Worm (Caenorhabditis elegans) whole organism, L3 larva: Measurements from ENCODE around the gene arv-1.

ENCODE experiments used
- R02D3.7 ChIP-seq: fragments of 150-350 bp; optimal IDR thresholded peaks from 2 replicates; lab custom pipeline; 2014; ENCODE audit warnings: missing biosample characterization, missing genetic modification characterization
- ZK546.5 ChIP-seq: sonication (generic microtip); optimal IDR thresholded peaks from 2 replicates; lab custom pipeline; 2017; ENCODE audit warnings: missing biosample characterization, missing genetic modification characterization
- aly-2 ChIP-seq: fragments of 150-350 bp; optimal IDR thresholded peaks from 2 replicates; lab custom pipeline; 2014; ENCODE audit warnings: missing biosample characterization, missing genetic modification characterization
- ama-1 ChIP-seq: fragments of 150-350 bp; optimal IDR thresholded peaks from 2 replicates; lab custom pipeline; 2018
- ceh-16 ChIP-seq: sonication (generic microtip); optimal IDR thresholded peaks from 2 replicates; lab custom pipeline; 2017; ENCODE audit warnings: missing biosample characterization, missing genetic modification characterization
- ceh-28 ChIP-seq: fragments of 150-350 bp; optimal IDR thresholded peaks from 2 replicates; lab custom pipeline; 2014; ENCODE audit warnings: missing biosample characterization, missing genetic modification reagents, missing genetic modification characterization
- ceh-82 ChIP-seq: fragments of 150-350 bp; optimal IDR thresholded peaks from 2 replicates; lab custom pipeline; 2014; ENCODE audit warnings: missing biosample characterization, missing genetic modification characterization
- ceh-9 ChIP-seq: sonication (generic microtip); optimal IDR thresholded peaks from 2 replicates; lab custom pipeline; 2018; ENCODE audit warnings: missing biosample characterization, missing genetic modification characterization
- daf-12 ChIP-seq: fragments of 150-350 bp; optimal IDR thresholded peaks from 2 replicates; lab custom pipeline; 2014; ENCODE audit warnings: missing biosample characterization, missing genetic modification reagents, missing genetic modification characterization
- egl-27 ChIP-seq: sonication (generic microtip); optimal IDR thresholded peaks from 4 replicates; lab custom pipeline; 2017; ENCODE audit warnings: missing biosample characterization, missing genetic modification reagents, missing genetic modification characterization
- egl-5 ChIP-seq: fragments of 150-350 bp; optimal IDR thresholded peaks from 2 replicates; lab custom pipeline; 2017; ENCODE audit warnings: missing biosample characterization, missing genetic modification reagents, missing genetic modification characterization, inconsistent platforms
- elt-1 ChIP-seq: fragments of 150-350 bp; optimal IDR thresholded peaks from 2 replicates; lab custom pipeline; 2014; ENCODE audit warnings: missing biosample characterization, missing genetic modification characterization
- elt-2 ChIP-seq: sonication (generic microtip); optimal IDR thresholded peaks from 2 replicates; lab custom pipeline; 2016; ENCODE audit warnings: missing genetic modification reagents, mild to moderate bottlenecking, missing genetic modification characterization, missing compliant biosample characterization
- elt-3 ChIP-seq, 3 experiments: fragments of 150-350 bp in 1 of 3; sonication (generic microtip) in 2 of 3; optimal IDR thresholded peaks; 2 replicates in 2 of 3; 4 replicates in 1 of 3; lab custom pipeline; 2014 to 2017; ENCODE audit warnings: missing biosample characterization in 3 of 3, missing genetic modification characterization in 3 of 3
- fkh-10 ChIP-seq: sonication (generic microtip); optimal IDR thresholded peaks from 2 replicates; lab custom pipeline; 2017; ENCODE audit warnings: missing biosample characterization, missing genetic modification reagents, missing genetic modification characterization
- fkh-2 ChIP-seq: fragments of 150-350 bp; optimal IDR thresholded peaks from 2 replicates; lab custom pipeline; 2014; ENCODE audit warnings: missing biosample characterization, missing genetic modification reagents, missing genetic modification characterization
- hmg-11 ChIP-seq: sonication (generic microtip); optimal IDR thresholded peaks from 2 replicates; lab custom pipeline; 2016; ENCODE audit warnings: missing genetic modification characterization, missing compliant biosample characterization
- jun-1 ChIP-seq: fragments of 150-350 bp; optimal IDR thresholded peaks from 2 replicates; lab custom pipeline; 2014; ENCODE audit warnings: missing biosample characterization, missing genetic modification reagents, missing genetic modification characterization
- lin-15B ChIP-seq: fragments of 150-350 bp; optimal IDR thresholded peaks from 2 replicates; lab custom pipeline; 2014; ENCODE audit warnings: missing biosample characterization, missing genetic modification characterization
- lin-39 ChIP-seq: fragments of 150-350 bp; optimal IDR thresholded peaks from 2 replicates; lab custom pipeline; 2018; ENCODE audit warnings: missing biosample characterization, missing genetic modification reagents, missing genetic modification characterization
- lsy-12 ChIP-seq: sonication (generic microtip); optimal IDR thresholded peaks from 2 replicates; lab custom pipeline; 2016; ENCODE audit warnings: mild to moderate bottlenecking, missing genetic modification characterization, missing compliant biosample characterization
- mdl-1 ChIP-seq: fragments of 150-350 bp; optimal IDR thresholded peaks from 2 replicates; lab custom pipeline; 2014; ENCODE audit warnings: missing biosample characterization, missing genetic modification characterization
- mml-1 ChIP-seq: fragments of 150-350 bp; sonication (generic microtip); optimal IDR thresholded peaks from 3 replicates; lab custom pipeline; 2014; ENCODE audit warnings: missing biosample characterization, missing genetic modification characterization
- nhr-11 ChIP-seq: fragments of 150-350 bp; optimal IDR thresholded peaks from 2 replicates; lab custom pipeline; 2014; ENCODE audit warnings: missing biosample characterization, missing genetic modification characterization
- nhr-12 ChIP-seq: fragments of 150-350 bp; optimal IDR thresholded peaks from 2 replicates; lab custom pipeline; 2014; ENCODE audit warnings: missing biosample characterization, missing genetic modification characterization
- nhr-23 ChIP-seq: fragments of 150-350 bp; optimal IDR thresholded peaks from 2 replicates; lab custom pipeline; 2014; ENCODE audit warnings: missing biosample characterization, missing genetic modification reagents, missing genetic modification characterization
- nhr-237 ChIP-seq: fragments of 150-350 bp; optimal IDR thresholded peaks from 2 replicates; lab custom pipeline; 2014; ENCODE audit warnings: missing biosample characterization, missing genetic modification characterization
- nhr-25 ChIP-seq: sonication (generic microtip); optimal IDR thresholded peaks from 2 replicates; lab custom pipeline; 2017; ENCODE audit warnings: missing biosample characterization, missing genetic modification characterization
- nhr-28 ChIP-seq: fragments of 150-350 bp; optimal IDR thresholded peaks from 2 replicates; lab custom pipeline; 2014; ENCODE audit warnings: missing biosample characterization, missing genetic modification characterization
- nhr-43 ChIP-seq: sonication (generic microtip); optimal IDR thresholded peaks from 2 replicates; lab custom pipeline; 2016; ENCODE audit warnings: mild to moderate bottlenecking, missing genetic modification characterization, missing compliant biosample characterization; ENCODE audit not compliant: poor library complexity, severe bottlenecking
- nhr-67 ChIP-seq: fragments of 150-350 bp; optimal IDR thresholded peaks from 2 replicates; lab custom pipeline; 2014; ENCODE audit warnings: missing biosample characterization, missing genetic modification characterization
- nhr-77 ChIP-seq: fragments of 150-350 bp; optimal IDR thresholded peaks from 2 replicates; lab custom pipeline; 2014; ENCODE audit warnings: missing biosample characterization, missing genetic modification characterization
- pha-4 ChIP-seq: fragments of 150-350 bp; optimal IDR thresholded peaks from 2 replicates; lab custom pipeline; 2014; ENCODE audit warnings: missing biosample characterization, missing genetic modification reagents, missing genetic modification characterization
- pqm-1 ChIP-seq: fragments of 150-350 bp; optimal IDR thresholded peaks from 2 replicates; lab custom pipeline; 2017; ENCODE audit warnings: missing biosample characterization, missing genetic modification characterization, inconsistent platforms
- sea-2 ChIP-seq: fragments of 150-350 bp; sonication (generic microtip); optimal IDR thresholded peaks from 4 replicates; lab custom pipeline; 2014; ENCODE audit warnings: missing biosample characterization, missing genetic modification reagents, missing genetic modification characterization
- skn-1 ChIP-seq: fragments of 150-350 bp; optimal IDR thresholded peaks from 2 replicates; lab custom pipeline; 2014; ENCODE audit warnings: missing biosample characterization, missing genetic modification characterization
- snpc-4 ChIP-seq: fragments of 150-350 bp; optimal IDR thresholded peaks from 2 replicates; lab custom pipeline; 2014; ENCODE audit warnings: missing biosample characterization, missing genetic modification characterization
- tbx-2 ChIP-seq: sonication (generic microtip); optimal IDR thresholded peaks from 2 replicates; lab custom pipeline; 2016; ENCODE audit warnings: mild to moderate bottlenecking, missing genetic modification characterization, missing compliant biosample characterization
- unc-39 ChIP-seq: sonication (generic microtip); optimal IDR thresholded peaks from 4 replicates; lab custom pipeline; 2017; ENCODE audit warnings: missing biosample characterization, missing genetic modification characterization
- unc-62 ChIP-seq: fragments of 150-350 bp; sonication (generic microtip); optimal IDR thresholded peaks from 4 replicates; lab custom pipeline; 2014; ENCODE audit warnings: missing biosample characterization, missing genetic modification reagents, missing genetic modification characterization
- zag-1 ChIP-seq: fragments of 150-350 bp; optimal IDR thresholded peaks from 2 replicates; lab custom pipeline; 2014; ENCODE audit warnings: missing biosample characterization, missing genetic modification characterization
- ztf-11 ChIP-seq: fragments of 150-350 bp; optimal IDR thresholded peaks from 2 replicates; lab custom pipeline; 2014; ENCODE audit warnings: missing biosample characterization, missing genetic modification characterization
- ztf-4 ChIP-seq: fragments of 150-350 bp; optimal IDR thresholded peaks from 2 replicates; lab custom pipeline; 2014; ENCODE audit warnings: missing biosample characterization, missing genetic modification characterization

arv-1 gene

ce11 chrII:10197091-10197675 lies 3.4 kb downstream of the arv-1 start, which contains the start of gene R05H5.3 (continued):
- TF ChIP-seq mdl-1 (tag; lab: Kevin White, UChicago) (no peak), ceh-16 (no peak), nhr-77 (tag; lab: Kevin White, UChicago) (no peak), nhr-43 (tag; lab: Kevin White, UChicago) (no peak), nhr-28 (tag; lab: Kevin White, UChicago) (no peak), nhr-11 (peak; percentile 60), ztf-11 (tag; lab: Kevin White, UChicago) (no peak), nhr-12 (no peak), daf-12 (no peak), ZK546.5 (tag; lab: Kevin White, UChicago) (no peak), pqm-1 (tag; lab: Kevin White, UChicago) (peak; percentile 19), ceh-28 (tag; lab: Kevin White, UChicago) (no peak), hmg-11 (tag; lab: Kevin White, UChicago) (no peak), nhr-237 (no peak), lsy-12 (no peak), unc-39 (no peak), nhr-23 (tag; lab: Kevin White, UChicago) (no peak), elt-1 (tag; lab: Kevin White, UChicago) (no peak), ztf-4 (tag; lab: Kevin White, UChicago) (no peak), pha-4 (tag; lab: Kevin White, UChicago) (peak; percentile 78), mml-1 (no peak), lin-15B (tag; lab: Kevin White, UChicago) (peak; percentile 84)

ce11 chrII:10194605-10195004 lies 6.0 kb downstream of the arv-1 start, which contains the start of gene srb-6:
Gene srb-6 (plus strand): TSS chrII:10194905.
- TF ChIP-seq pha-4 (tag; lab: Kevin White, UChicago) (no peak), nhr-67 (tag; lab: Kevin White, UChicago) (no peak), ceh-16 (no peak), nhr-23 (tag; lab: Kevin White, UChicago) (no peak), nhr-28 (tag; lab: Kevin White, UChicago) (no peak), nhr-43 (tag; lab: Kevin White, UChicago) (no peak), lin-15B (tag; lab: Kevin White, UChicago) (no peak), lin-39 (tag; lab: Kevin White, UChicago) (no peak)

ce11 chrII:10192207-10192606 lies 8.4 kb downstream of the arv-1 start, which contains the start of gene R05H5.7:
Gene R05H5.7 (plus strand): TSS chrII:10192507.
- TF ChIP-seq nhr-25 (tag; lab: Kevin White, UChicago) (no peak), egl-5 (tag; lab: Kevin White, UChicago) (no peak), nhr-67 (tag; lab: Kevin White, UChicago) (no peak), ztf-11 (tag; lab: Kevin White, UChicago) (no peak), pha-4 (tag; lab: Kevin White, UChicago) (no peak), jun-1 (no peak), nhr-12 (no peak), lin-39 (tag; lab: Kevin White, UChicago) (no peak), ceh-9 (tag; lab: Kevin White, UChicago) (no peak), ceh-82 (tag; lab: Kevin White, UChicago) (no peak), skn-1 (tag; lab: Kevin White, UChicago) (no peak), sea-2 (GFP tag; lab: Kevin White, UChicago) (no peak), unc-62 (GFP tag; lab: Kevin White, UChicago) (no peak), fkh-10 (GFP tag; lab: Kevin White, UChicago) (no peak), hmg-11 (tag; lab: Kevin White, UChicago) (no peak), elt-2 (tag; lab: Kevin White, UChicago) (no peak), ztf-4 (tag; lab: Kevin White, UChicago) (no peak), mdl-1 (tag; lab: Kevin White, UChicago) (no peak)

DNA sequence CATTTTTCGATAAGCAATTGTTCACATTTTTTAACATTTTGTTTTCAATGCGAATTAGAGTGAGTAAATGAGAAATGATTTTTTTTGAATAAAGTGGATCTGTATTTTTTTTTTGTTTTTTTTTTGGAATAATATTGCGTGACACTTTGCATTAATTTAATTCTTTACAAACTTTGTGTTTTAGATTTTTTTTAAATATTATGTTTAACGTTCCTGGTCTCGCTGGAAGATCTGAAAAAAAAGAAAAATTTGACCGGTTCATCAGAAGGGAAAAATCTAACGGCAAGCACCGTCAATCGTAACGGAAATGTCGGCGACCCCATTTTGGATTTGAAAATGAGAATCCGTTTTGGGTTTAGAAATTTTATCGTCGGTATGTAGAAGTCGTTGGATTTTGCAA lies 11.3 kb downstream of the arv-1 start, which contains the start of gene cdc-25.4:
Gene cdc-25.4 (minus strand): TSS at position 101 of the 400 bp plus-strand sequence.
- no peak for TF ChIP-seq pha-4 (tag; lab: Kevin White, UChicago)
- no peak for TF ChIP-seq zag-1
- no peak for TF ChIP-seq R02D3.7
- no peak for TF ChIP-seq sea-2 (GFP tag; lab: Kevin White, UChicago)
- TF ChIP-seq nhr-77 (tag; lab: Kevin White, UChicago) = no peak
- no peak for TF ChIP-seq elt-3 (tag; optimal IDR thresholded peaks at IDR 0.05; lab: Kevin White, UChicago)
- TF ChIP-seq nhr-67 (tag; lab: Kevin White, UChicago) = no peak
- TF ChIP-seq tbx-2 = no peak
- TF ChIP-seq elt-1 (tag; lab: Kevin White, UChicago) = no peak
- no peak for TF ChIP-seq hmg-11 (tag; lab: Kevin White, UChicago)
- TF ChIP-seq lin-15B (tag; lab: Kevin White, UChicago) = no peak
- no peak for TF ChIP-seq aly-2
- no peak for TF ChIP-seq lin-39 (tag; lab: Kevin White, UChicago)
- TF ChIP-seq ama-1 (lab: Kevin White, UChicago) = no peak
- no peak for TF ChIP-seq egl-5 (tag; lab: Kevin White, UChicago)
- no peak for TF ChIP-seq fkh-2 (tag; lab: Kevin White, UChicago)
- no peak for TF ChIP-seq pqm-1 (tag; lab: Kevin White, UChicago)
- TF ChIP-seq ceh-82 (tag; lab: Kevin White, UChicago) = no peak
- no peak for TF ChIP-seq snpc-4 (tag; lab: Kevin White, UChicago)
- no peak for TF ChIP-seq egl-27 (tag; lab: Kevin White, UChicago)
